Fruit fly (Drosophila melanogaster): ENCODE results near the gene TTLL3A.

The TTLL3A gene

DNA sequence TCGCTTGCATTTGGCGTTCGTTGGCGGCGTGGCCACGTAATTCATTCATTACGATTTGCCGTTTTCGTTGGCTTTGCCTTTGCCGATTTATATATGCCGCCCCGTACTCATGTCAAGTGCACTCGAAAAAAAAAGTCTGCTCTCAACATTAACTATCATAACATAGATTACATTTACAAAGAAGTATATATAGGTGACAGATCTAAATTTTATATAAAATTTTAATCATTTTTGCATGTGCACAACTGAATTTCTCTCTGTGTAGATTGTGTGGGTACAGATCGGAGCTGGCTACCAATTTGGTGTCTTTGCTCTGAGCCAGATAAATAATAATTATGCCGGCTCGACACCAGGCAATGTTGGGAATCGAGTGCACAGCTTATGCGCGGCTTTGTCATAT, 41.6 kb downstream of the TTLL3A start (continued):
- TF ChIP-seq CG18619 (GFP tag; optimal IDR thresholded peaks at IDR 0.05) (peak; percentile 15), Pdp1 (GFP tag; optimal IDR thresholded peaks at IDR 0.05) (peak; percentile 13 to 39), PHDP (tag; optimal IDR thresholded peaks at IDR 0.05) (peak; percentile 29), CG10462 (GFP tag; optimal IDR thresholded peaks at IDR 0.05) (no peak), sr (GFP tag; IDR thresholded peaks at IDR 0.05) (no peak), Taf1 (GFP tag; IDR thresholded peaks at IDR 0.05) (no peak), pan (optimal IDR thresholded peaks at IDR 0.05) (no peak), pan (GFP tag; optimal IDR thresholded peaks at IDR 0.05 in 1 of 2, IDR thresholded peaks at IDR 0.05 in 1 of 2) (peak in 1 of 2 experiments; percentile 78), ac (GFP tag; optimal IDR thresholded peaks at IDR 0.05) (no peak), zen (tag; optimal IDR thresholded peaks at IDR 0.05) (peak; percentile 68), gsb-n (tag; optimal IDR thresholded peaks at IDR 0.05) (peak; percentile 3), Hr3 (GFP tag; optimal IDR thresholded peaks at IDR 0.05) (peak; percentile 29), Camta (GFP tag; optimal IDR thresholded peaks at IDR 0.05) (no peak), stwl (tag; optimal IDR thresholded peaks at IDR 0.05) (no peak), stc (GFP tag; IDR thresholded peaks at IDR 0.05) (peak; percentile 71), MTF-1 (GFP tag; optimal IDR thresholded peaks at IDR 0.05; ENCODE audit: borderline replicate concordance) (no peak), pros (GFP tag; optimal IDR thresholded peaks at IDR 0.05) (no peak), crol (GFP tag; IDR thresholded peaks at IDR 0.05) (no peak), Myb (GFP tag; optimal IDR thresholded peaks at IDR 0.05) (peak; percentile 8), ase (GFP tag; IDR thresholded peaks at IDR 0.05) (peak; percentile 59; the same call in 1 of the 3 replicates), HHEX (GFP tag; optimal IDR thresholded peaks at IDR 0.05) (peak; percentile 6), Lhr (GFP tag; optimal IDR thresholded peaks at IDR 0.05) (no peak), CG1024 (GFP tag; IDR thresholded peaks at IDR 0.05) (0 out of 2 replicates have a peak, but pooled peaks have one; percentile 17), CG6175 (GFP tag; IDR thresholded peaks at IDR 0.05) (0 out of 3 replicates have a peak, but pooled peaks have one; percentile 20), slp2 (GFP tag; optimal IDR thresholded peaks at IDR 0.05) (no peak), pho (GFP tag; optimal IDR thresholded peaks at IDR 0.05) (no peak), chif (GFP tag; optimal IDR thresholded peaks at IDR 0.05) (peak; percentile 14 to 57), Oaz (GFP tag; IDR thresholded peaks at IDR 0.05) (0 out of 2 replicates have a peak, but pooled peaks have one; percentile 32), CG33557 (GFP tag; optimal IDR thresholded peaks at IDR 0.05) (no peak), CG8281 (tag; optimal IDR thresholded peaks at IDR 0.05) (no peak), gcm2 (GFP tag; optimal IDR thresholded peaks at IDR 0.05) (no peak), Sin3A (optimal IDR thresholded peaks at IDR 0.05) (no peak), CG15696 (tag; optimal IDR thresholded peaks at IDR 0.05) (peak; percentile 5), CG30403 (GFP tag; optimal IDR thresholded peaks at IDR 0.05) (peak; percentile 49), Kr (GFP tag; optimal IDR thresholded peaks at IDR 0.05) (no peak), Adf1 (GFP tag; IDR thresholded peaks at IDR 0.05) (no peak), CG5245 (GFP tag; optimal IDR thresholded peaks at IDR 0.05) (no peak), CG14014 (GFP tag; IDR thresholded peaks at IDR 0.05) (peak; percentile 58; the same call in 1 of the 2 replicates), psq (GFP tag; optimal IDR thresholded peaks at IDR 0.05) (no peak), CG12942 (GFP tag; optimal IDR thresholded peaks at IDR 0.05) (peak; percentile 2), br (optimal IDR thresholded peaks at IDR 0.05) (no peak), CG14710 (tag; optimal IDR thresholded peaks at IDR 0.05) (peak; percentile 29), B-H2 (GFP tag; optimal IDR thresholded peaks at IDR 0.05) (no peak), Lpt (GFP tag; optimal IDR thresholded peaks at IDR 0.05) (no peak), Doc3 (GFP tag; IDR thresholded peaks at IDR 0.05; ENCODE audit: partially characterized antibody) (no peak), E2f2 (GFP tag; IDR thresholded peaks at IDR 0.05) (peak; percentile 29; the same call in 1 of the 2 replicates), CG18262 (tag; optimal IDR thresholded peaks at IDR 0.05) (peak; percentile 47), ap (GFP tag; IDR thresholded peaks at IDR 0.05) (peak; percentile 31; the same call in 1 of the 2 replicates), CG31365 (tag; optimal IDR thresholded peaks at IDR 0.05) (no peak), Hsf (GFP tag; optimal IDR thresholded peaks at IDR 0.05) (peak; percentile 27), dmrt99B (tag; optimal IDR thresholded peaks at IDR 0.05) (peak; percentile 48), Dad (GFP tag; optimal IDR thresholded peaks at IDR 0.05) (no peak)
